Fruit fly (Drosophila melanogaster) whole organism, embryonic: ENCODE data around the gene Dpp10.

Experiments used
- Aef1 ChIP-seq: fragments of 200-800 bp; sonication (Bioruptor generic); IDR thresholded peaks from 3 replicates; pipeline ENCODE4 v1.3.6; 2022; ENCODE audit warnings: missing biosample characterization, missing genetic modification characterization
- Atf3 ChIP-seq: fragments of 200-800 bp; sonication (Bioruptor generic); optimal IDR thresholded peaks from 3 replicates; lab custom pipeline; 2016; ENCODE audit warnings: missing biosample characterization, missing genetic modification characterization
- Atf6 ChIP-seq: fragments of 200-800 bp; sonication (Bioruptor generic); IDR thresholded peaks from 2 replicates; pipeline ENCODE4 v1.3.6; 2022; ENCODE audit warnings: missing biosample characterization, missing genetic modification characterization
- Bteb2 ChIP-seq: fragments of 200-800 bp; sonication (Bioruptor generic); optimal IDR thresholded peaks from 2 replicates; lab custom pipeline; 2016; ENCODE audit warnings: missing biosample characterization, missing genetic modification characterization
- CG10209 ChIP-seq: fragments of 200-800 bp; sonication (Bioruptor generic); optimal IDR thresholded peaks from 3 replicates; lab custom pipeline; 2017; ENCODE audit warnings: missing biosample characterization, mild to moderate bottlenecking, missing genetic modification characterization, missing genetic modification reagents
- CG1024 ChIP-seq: fragments of 200-800 bp; sonication (Bioruptor generic); IDR thresholded peaks from 2 replicates; pipeline ENCODE4 v1.3.6; 2022; ENCODE audit warnings: missing biosample characterization, missing genetic modification characterization
- CG10959 ChIP-seq: fragments of 200-800 bp; sonication (Bioruptor generic); IDR thresholded peaks from 2 replicates; pipeline ENCODE4 v1.3.6; 2022; ENCODE audit warnings: missing biosample characterization, missing genetic modification characterization
- CG12155 ChIP-seq: fragments of 200-800 bp; sonication (Bioruptor generic); optimal IDR thresholded peaks from 3 replicates; lab custom pipeline; 2016; ENCODE audit warnings: missing biosample characterization, missing genetic modification characterization
- CG12942 ChIP-seq: fragments of 200-800 bp; sonication (Bioruptor generic); optimal IDR thresholded peaks from 3 replicates; lab custom pipeline; 2016; ENCODE audit warnings: missing biosample characterization, missing genetic modification characterization
- CG13775 ChIP-seq: fragments of 200-800 bp; sonication (Bioruptor generic); optimal IDR thresholded peaks from 3 replicates; lab custom pipeline; 2017; ENCODE audit warnings: missing biosample characterization, mild to moderate bottlenecking, missing genetic modification characterization
- CG17829 ChIP-seq: fragments of 200-800 bp; optimal IDR thresholded peaks from 2 replicates; lab custom pipeline; 2019; ENCODE audit warnings: missing biosample characterization, mild to moderate bottlenecking, missing genetic modification characterization, moderate library complexity
- CG3163 ChIP-seq: fragments of 200-800 bp; sonication (Bioruptor generic); optimal IDR thresholded peaks from 3 replicates; lab custom pipeline; 2016; ENCODE audit warnings: missing biosample characterization, missing genetic modification characterization
- CG34224 ChIP-seq: fragments of 200-800 bp; sonication (Bioruptor generic); IDR thresholded peaks from 3 replicates; pipeline ENCODE4 v1.3.6; 2022; ENCODE audit warnings: missing biosample characterization, missing genetic modification characterization; ENCODE audit not compliant: partially characterized antibody
- CG3847 ChIP-seq: fragments of 200-800 bp; sonication (Bioruptor generic); IDR thresholded peaks from 2 replicates; pipeline ENCODE4 v1.3.6; 2022; ENCODE audit warnings: missing biosample characterization, missing genetic modification characterization
- CG4730 ChIP-seq: fragments of 200-800 bp; sonication (Bioruptor generic); IDR thresholded peaks from 2 replicates; pipeline ENCODE4 v1.3.6; 2022; ENCODE audit warnings: missing biosample characterization, missing genetic modification characterization
- CG4854 ChIP-seq: fragments of 200-800 bp; sonication (Bioruptor generic); optimal IDR thresholded peaks from 2 replicates; lab custom pipeline; 2016; ENCODE audit warnings: missing biosample characterization, missing genetic modification characterization, inconsistent platforms
- CG6272 ChIP-seq: fragments of 200-800 bp; sonication (Bioruptor generic); IDR thresholded peaks from 2 replicates; pipeline ENCODE4 v1.3.6; 2022; ENCODE audit warnings: missing biosample characterization, missing genetic modification characterization
- CG6654 ChIP-seq: fragments of 200-800 bp; sonication (Bioruptor generic); optimal IDR thresholded peaks from 2 replicates; lab custom pipeline; 2017; ENCODE audit warnings: missing biosample characterization, mild to moderate bottlenecking, missing genetic modification characterization
- CG7745 ChIP-seq: fragments of 200-800 bp; sonication (Bioruptor generic); optimal IDR thresholded peaks from 2 replicates; lab custom pipeline; 2018; ENCODE audit warnings: missing biosample characterization, mild to moderate bottlenecking, missing genetic modification characterization, moderate library complexity
- Camta ChIP-seq: fragments of 200-800 bp; sonication (Bioruptor generic); optimal IDR thresholded peaks from 2 replicates; lab custom pipeline; 2016; ENCODE audit warnings: missing biosample characterization, missing genetic modification characterization
- Dbx ChIP-seq: fragments of 200-800 bp; sonication (Bioruptor generic); IDR thresholded peaks from 3 replicates; pipeline ENCODE4 v1.3.6; 2022; ENCODE audit warnings: missing biosample characterization, missing genetic modification characterization
- ERR ChIP-seq: fragments of 200-800 bp; sonication (Bioruptor generic); optimal IDR thresholded peaks from 2 replicates; lab custom pipeline; 2016; ENCODE audit warnings: missing biosample characterization, missing genetic modification characterization
- Elba2 ChIP-seq: fragments of 200-800 bp; sonication (Bioruptor generic); optimal IDR thresholded peaks from 3 replicates; lab custom pipeline; 2016; ENCODE audit warnings: missing biosample characterization, missing genetic modification characterization
- HHEX ChIP-seq: fragments of 200-800 bp; sonication (Bioruptor generic); optimal IDR thresholded peaks from 3 replicates; lab custom pipeline; 2017; ENCODE audit warnings: missing biosample characterization, mild to moderate bottlenecking, missing genetic modification characterization, missing genetic modification reagents
- Hr3 ChIP-seq: fragments of 200-800 bp; sonication (Bioruptor generic); optimal IDR thresholded peaks from 3 replicates; lab custom pipeline; 2016; ENCODE audit warnings: missing biosample characterization, missing genetic modification characterization
- MESR4 ChIP-seq: fragments of 200-800 bp; sonication (Bioruptor generic); optimal IDR thresholded peaks from 2 replicates; lab custom pipeline; 2018; ENCODE audit warnings: missing biosample characterization, mild to moderate bottlenecking, missing genetic modification characterization, moderate library complexity
- Mrtf ChIP-seq: fragments of 200-800 bp; sonication (Bioruptor generic); IDR thresholded peaks from 3 replicates; pipeline ENCODE4 v1.3.6; 2022; ENCODE audit warnings: missing biosample characterization, missing genetic modification characterization
- Ptx1 ChIP-seq: fragments of 200-800 bp; sonication (Bioruptor generic); IDR thresholded peaks from 2 replicates; pipeline ENCODE4 v1.3.6; 2022; ENCODE audit warnings: missing biosample characterization, missing genetic modification characterization
- Rfx ChIP-seq: fragments of 200-800 bp; sonication (Bioruptor generic); IDR thresholded peaks from 2 replicates; pipeline ENCODE4 v1.3.6; 2022; ENCODE audit warnings: missing biosample characterization, missing genetic modification characterization
- Sox100B ChIP-seq: fragments of 200-800 bp; sonication (Bioruptor generic); optimal IDR thresholded peaks from 3 replicates; lab custom pipeline; 2018; ENCODE audit warnings: missing biosample characterization, mild to moderate bottlenecking, missing genetic modification characterization
- Stat92E ChIP-seq, 3 experiments: fragments of >200 bp in 2 of 3; fragments of 200-800 bp in 1 of 3; sonication (Bioruptor generic) in 1 of 3; optimal IDR thresholded peaks; 2 replicates each; lab custom pipeline; 2017 to 2019; ENCODE audit warnings: missing biosample characterization in 3 of 3, missing genetic modification characterization in 3 of 3, mild to moderate bottlenecking in 1 of 3, moderate library complexity in 1 of 3
- Usf ChIP-seq: fragments of 200-800 bp; sonication (Bioruptor generic); optimal IDR thresholded peaks from 2 replicates; lab custom pipeline; 2017; ENCODE audit warnings: missing genotype, missing biosample characterization, missing genetic modification characterization
- abd-A ChIP-seq: fragments of 200-800 bp; sonication (Bioruptor generic); optimal IDR thresholded peaks from 3 replicates; lab custom pipeline; 2019; ENCODE audit warnings: missing biosample characterization, mild to moderate bottlenecking, missing genetic modification characterization, moderate library complexity
- ase ChIP-seq: fragments of 200-800 bp; sonication (Bioruptor generic); IDR thresholded peaks from 3 replicates; pipeline ENCODE4 v1.3.6; 2022; ENCODE audit warnings: missing biosample characterization, missing genetic modification characterization
- bsh ChIP-seq, 2 experiments: fragments of 200-800 bp; sonication (Bioruptor generic); optimal IDR thresholded peaks; 2 replicates each; lab custom pipeline; 2017 to 2018; ENCODE audit warnings: mild to moderate bottlenecking in 2 of 2, missing biosample characterization in 2 of 2, missing genetic modification characterization in 2 of 2, moderate library complexity in 1 of 2
- chif ChIP-seq, 2 experiments: fragments of 200-800 bp; sonication (Bioruptor generic); optimal IDR thresholded peaks; 3 replicates each; lab custom pipeline; 2016; ENCODE audit warnings: missing biosample characterization in 2 of 2, missing genetic modification characterization in 2 of 2
- croc ChIP-seq: fragments of 200-800 bp; sonication (Bioruptor generic); conservative IDR thresholded peaks from 3 replicates; pipeline ENCODE4 v1.3.6; 2022; ENCODE audit warnings: missing biosample characterization, missing genetic modification characterization
- dysf ChIP-seq: fragments of 200-800 bp; sonication (Bioruptor generic); IDR thresholded peaks from 3 replicates; pipeline ENCODE4 v1.3.6; 2022; ENCODE audit warnings: missing biosample characterization, missing genetic modification characterization
- fd64A ChIP-seq: fragments of 200-800 bp; sonication (Bioruptor generic); optimal IDR thresholded peaks from 3 replicates; lab custom pipeline; 2018; ENCODE audit warnings: missing biosample characterization, mild to moderate bottlenecking, missing genetic modification characterization
- gce ChIP-seq: fragments of 200-800 bp; sonication (Bioruptor generic); IDR thresholded peaks from 3 replicates; pipeline ENCODE4 v1.3.6; 2022; ENCODE audit warnings: missing biosample characterization, missing genetic modification characterization
- gro ChIP-seq: fragments of 200-800 bp; sonication (Bioruptor generic); optimal IDR thresholded peaks from 2 replicates; lab custom pipeline; 2016; ENCODE audit warnings: missing biosample characterization, missing genetic modification characterization
- mld ChIP-seq: fragments of 200-800 bp; sonication (Bioruptor generic); IDR thresholded peaks from 3 replicates; pipeline ENCODE4 v1.3.6; 2022; ENCODE audit warnings: missing biosample characterization, missing genetic modification characterization; ENCODE audit not compliant: partially characterized antibody
- prd ChIP-seq, 3 experiments: fragments of >200 bp in 2 of 3; fragments of 200-800 bp in 1 of 3; sonication (Bioruptor generic) in 1 of 3; optimal IDR thresholded peaks in 2 of 3; IDR thresholded peaks in 1 of 3; 2 replicates in 2 of 3; 3 replicates in 1 of 3; pipeline versions ENCODE4 v1.3.6 to Lab custom; 2017 to 2022; ENCODE audit warnings: missing biosample characterization in 1 of 3, missing genetic modification characterization in 1 of 3
- pum ChIP-seq: fragments of 200-800 bp; sonication (Bioruptor generic); optimal IDR thresholded peaks from 2 replicates; lab custom pipeline; 2016; ENCODE audit warnings: missing biosample characterization, missing genetic modification characterization
- run ChIP-seq: fragments of 200-800 bp; sonication (Bioruptor generic); optimal IDR thresholded peaks from 3 replicates; lab custom pipeline; 2018; ENCODE audit warnings: missing biosample characterization, mild to moderate bottlenecking, missing genetic modification characterization
- sens ChIP-seq: fragments of 200-800 bp; sonication (Bioruptor generic); peaks from one replicate; lab custom pipeline; 2016; ENCODE audit warnings: missing biosample characterization, missing genetic modification characterization
- tio ChIP-seq: fragments of 200-800 bp; sonication (Bioruptor generic); optimal IDR thresholded peaks from 2 replicates; lab custom pipeline; 2017; ENCODE audit warnings: missing biosample characterization, missing genetic modification characterization, inconsistent platforms
- tx ChIP-seq: fragments of 200-800 bp; sonication (Bioruptor generic); optimal IDR thresholded peaks from 2 replicates; lab custom pipeline; 2016; ENCODE audit warnings: missing biosample characterization, missing genetic modification characterization
- z ChIP-seq: fragments of 200-800 bp; sonication (Bioruptor generic); IDR thresholded peaks from 3 replicates; pipeline ENCODE4 v1.3.6; 2022; ENCODE audit warnings: missing biosample characterization, missing genetic modification characterization
- zfh2 ChIP-seq: fragments of 200-800 bp; sonication (Bioruptor generic); optimal IDR thresholded peaks from 2 replicates; lab custom pipeline; 2016; ENCODE audit warnings: missing biosample characterization, missing genetic modification characterization

The Dpp10 gene

dm6 chr2L:6649085-6649754 is 48.4 kb upstream of the Dpp10 start, which contains the start of the genes CG31635 and Tango1 (continued):
- TF ChIP-seq Elba2 (GFP tag; lab: Kevin White, UChicago) (peak; percentile 65), Atf3 (no peak), Hr3 (GFP tag; lab: Kevin White, UChicago) (peak; percentile 25), CG1024 (no peak), CG4730 (no peak), pum (GFP tag; lab: Kevin White, UChicago) (no peak), CG34224 (no peak), Rfx (GFP tag; lab: Robert Waterston, UW) (no peak; the same call in 1 of the 2 replicates), Usf (GFP tag; lab: Kevin White, UChicago) (no peak), bsh (GFP tag; optimal IDR thresholded peaks at IDR 0.05; lab: Kevin White, UChicago) (no peak), fd64A (GFP tag; lab: Kevin White, UChicago) (no peak), tx (GFP tag; lab: Kevin White, UChicago) (no peak), sens (GFP tag; lab: Kevin White, UChicago) (no peak), abd-A (tag; lab: Kevin White, UChicago) (no peak), run (tag; lab: Kevin White, UChicago) (no peak), mld (GFP tag; lab: Robert Waterston, UW) (no peak), Bteb2 (GFP tag; lab: Kevin White, UChicago) (no peak), tio (GFP tag; lab: Kevin White, UChicago) (no peak), Mrtf (GFP tag; lab: Robert Waterston, UW) (no peak), croc (GFP tag; lab: Robert Waterston, UW) (no peak), CG13775 (GFP tag; lab: Kevin White, UChicago) (peak; percentile 10), CG3847 (peak; percentile 32; the same call in 1 of the 2 replicates), CG12942 (GFP tag; lab: Kevin White, UChicago) (no peak), prd (optimal IDR thresholded peaks at IDR 0.05; lab: Kevin White, UChicago) (no peak), prd (GFP tag; IDR thresholded peaks at IDR 0.05; lab: Robert Waterston, UW) (peak; percentile 62; the same call in 1 of the 3 replicates), z (GFP tag; lab: Robert Waterston, UW) (no peak), HHEX (GFP tag; lab: Kevin White, UChicago) (no peak), Aef1 (peak; percentile 26; the same call in 1 of the 3 replicates), zfh2 (GFP tag; lab: Kevin White, UChicago) (no peak), gce (GFP tag; lab: Robert Waterston, UW) (no peak), CG3163 (no peak), chif (GFP tag; optimal IDR thresholded peaks at IDR 0.05; lab: Kevin White, UChicago) (peak in 1 of 2 experiments; percentile 12), gro (GFP tag; lab: Kevin White, UChicago) (peak; percentile 9), Camta (GFP tag; lab: Kevin White, UChicago) (no peak), Atf6 (GFP tag; lab: Robert Waterston, UW) (0 out of 2 replicates have a peak, but pooled peaks have one; percentile 25), Stat92E (GFP tag; optimal IDR thresholded peaks at IDR 0.05; lab: Kevin White, UChicago) (no peak), Dbx (GFP tag; lab: Robert Waterston, UW) (0 out of 3 replicates have a peak, but pooled peaks have one; percentile 52), CG6654 (GFP tag; lab: Kevin White, UChicago) (no peak), CG6272 (GFP tag; lab: Robert Waterston, UW) (0 out of 2 replicates have a peak, but pooled peaks have one; percentile 20), CG17829 (tag; lab: Kevin White, UChicago) (peak; percentile 57), CG7745 (no peak), ase (GFP tag; lab: Robert Waterston, UW) (no peak), CG4854 (GFP tag; lab: Kevin White, UChicago) (no peak), ERR (GFP tag; lab: Kevin White, UChicago) (no peak), CG12155 (peak; percentile 6), Sox100B (GFP tag; lab: Kevin White, UChicago) (no peak), CG10959 (no peak), CG10209 (GFP tag; lab: Kevin White, UChicago) (peak; percentile 7), dysf (GFP tag; lab: Robert Waterston, UW) (0 out of 3 replicates have a peak, but pooled peaks have one; percentile 22), MESR4 (GFP tag; lab: Kevin White, UChicago) (peak; percentile 89), Ptx1 (GFP tag; lab: Robert Waterston, UW) (peak; percentile 46; the same call in 1 of the 2 replicates)
